Fruit fly (Drosophila melanogaster): Measurements from ENCODE around the gene CSN8.

The CSN8 gene

DNA sequence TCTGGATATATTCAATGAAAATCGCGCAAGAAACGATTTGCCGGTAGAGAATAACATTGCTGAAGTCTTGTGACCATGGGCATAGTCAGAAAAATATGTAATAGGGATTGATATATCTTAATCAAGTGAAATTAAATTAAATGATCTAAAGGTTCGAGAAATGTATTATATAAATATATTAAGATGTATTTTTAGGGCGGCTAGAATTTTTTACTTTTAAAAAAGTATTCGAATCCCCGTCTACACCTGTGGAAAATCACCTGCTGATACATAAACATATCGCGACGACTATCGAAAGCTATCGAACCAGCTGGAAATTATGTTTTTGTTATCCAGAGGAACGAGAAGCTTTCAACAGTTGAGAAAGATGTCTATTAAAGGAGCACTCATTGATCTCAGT is 12.1 kb downstream of the CSN8 start, which contains the start of the genes CG13390 and CG17294 (continued):
- TF ChIP-seq CG32532 (GFP tag; IDR thresholded peaks at IDR 0.05) (peak; percentile 100), slbo (GFP tag; IDR thresholded peaks at IDR 0.05) (peak; percentile 100), yki (optimal IDR thresholded peaks at IDR 0.05) (no peak), kni (GFP tag; optimal IDR thresholded peaks at IDR 0.05) (peak; percentile 97), pnt (GFP tag; optimal IDR thresholded peaks at IDR 0.05) (peak; percentile 93), ERR (GFP tag; optimal IDR thresholded peaks at IDR 0.05) (peak; percentile 84), BEAF-32 (GFP tag; optimal IDR thresholded peaks at IDR 0.05) (peak; percentile 75), Hey (tag; optimal IDR thresholded peaks at IDR 0.05) (peak; percentile 92), Bdp1 (GFP tag; optimal IDR thresholded peaks at IDR 0.05) (peak; percentile 88), ind (GFP tag; optimal IDR thresholded peaks at IDR 0.05) (peak; percentile 99), ab (GFP tag; optimal IDR thresholded peaks at IDR 0.05) (peak; percentile 76), sima (GFP tag; optimal IDR thresholded peaks at IDR 0.05) (peak; percentile 89), CG8089 (GFP tag; optimal IDR thresholded peaks at IDR 0.05) (peak; percentile 81), ttk (GFP tag; IDR thresholded peaks at IDR 0.05) (peak; percentile 99), Oaz (GFP tag; IDR thresholded peaks at IDR 0.05) (peak; percentile 99), NFAT (GFP tag; IDR thresholded peaks at IDR 0.05) (peak; percentile 100), org-1 (GFP tag; optimal IDR thresholded peaks at IDR 0.05) (peak; percentile 98), chinmo (GFP tag; IDR thresholded peaks at IDR 0.05; ENCODE audit: partially characterized antibody) (peak; percentile 57; the same call in 1 of the 4 replicates), H15 (GFP tag; IDR thresholded peaks at IDR 0.05) (peak; percentile 100), CG3995 (GFP tag; optimal IDR thresholded peaks at IDR 0.05) (peak; percentile 90), CG7839 (tag; optimal IDR thresholded peaks at IDR 0.05) (peak; percentile 100), hbn (GFP tag; IDR thresholded peaks at IDR 0.05; ENCODE audit: partially characterized antibody) (peak; percentile 70; the same call in 1 of the 2 replicates), CG10543 (GFP tag; optimal IDR thresholded peaks at IDR 0.05) (peak; percentile 98), Ada2b (GFP tag; IDR thresholded peaks at IDR 0.05) (peak; percentile 100), CG1647 (GFP tag; optimal IDR thresholded peaks at IDR 0.05) (peak; percentile 95), Hr39 (optimal IDR thresholded peaks at IDR 0.05) (no peak), CG2116 (GFP tag; optimal IDR thresholded peaks at IDR 0.05) (peak; percentile 92), CG7786 (GFP tag; optimal IDR thresholded peaks at IDR 0.05) (peak; percentile 91), wor (GFP tag; IDR thresholded peaks at IDR 0.05) (peak; percentile 99), CG8388 (GFP tag; optimal IDR thresholded peaks at IDR 0.05) (peak; percentile 99), CG10267 (tag; optimal IDR thresholded peaks at IDR 0.05) (peak; percentile 98), grn (GFP tag; optimal IDR thresholded peaks at IDR 0.05) (peak; percentile 92), CG13123 (GFP tag; optimal IDR thresholded peaks at IDR 0.05) (peak; percentile 98), CG8944 (GFP tag; optimal IDR thresholded peaks at IDR 0.05) (peak; percentile 84), lmd (GFP tag; IDR thresholded peaks at IDR 0.05) (peak; percentile 99), ken (GFP tag; IDR thresholded peaks at IDR 0.05) (peak; percentile 99), lilli (GFP tag; optimal IDR thresholded peaks at IDR 0.05) (peak; percentile 99), gt (GFP tag; IDR thresholded peaks at IDR 0.05) (peak; percentile 99), CG32772 (GFP tag; IDR thresholded peaks at IDR 0.05) (peak; percentile 100), Jarid2 (GFP tag; optimal IDR thresholded peaks at IDR 0.05) (peak; percentile 95), rib (GFP tag; IDR thresholded peaks at IDR 0.05) (peak; percentile 100), lbe (GFP tag; optimal IDR thresholded peaks at IDR 0.05) (peak; percentile 99), her (GFP tag; optimal IDR thresholded peaks at IDR 0.05) (peak; percentile 82), CG12391 (tag; optimal IDR thresholded peaks at IDR 0.05) (peak; percentile 100), wek (GFP tag; optimal IDR thresholded peaks at IDR 0.05) (peak; percentile 94), ase (GFP tag; IDR thresholded peaks at IDR 0.05) (peak; percentile 99), MBD-R2 (GFP tag; IDR thresholded peaks at IDR 0.05) (peak; percentile 100), scrt (GFP tag; optimal IDR thresholded peaks at IDR 0.05) (peak; percentile 98), nom (GFP tag; optimal IDR thresholded peaks at IDR 0.05) (peak; percentile 99), CG14441 (GFP tag; IDR thresholded peaks at IDR 0.05) (peak; percentile 100), PHDP (tag; optimal IDR thresholded peaks at IDR 0.05) (peak; percentile 100), CG17359 (tag; optimal IDR thresholded peaks at IDR 0.05) (peak; percentile 100)

Data from whole organism, embryonic.